Fruit fly (Drosophila melanogaster): Measurements from ENCODE around the gene sit.

Gene sit

DNA sequence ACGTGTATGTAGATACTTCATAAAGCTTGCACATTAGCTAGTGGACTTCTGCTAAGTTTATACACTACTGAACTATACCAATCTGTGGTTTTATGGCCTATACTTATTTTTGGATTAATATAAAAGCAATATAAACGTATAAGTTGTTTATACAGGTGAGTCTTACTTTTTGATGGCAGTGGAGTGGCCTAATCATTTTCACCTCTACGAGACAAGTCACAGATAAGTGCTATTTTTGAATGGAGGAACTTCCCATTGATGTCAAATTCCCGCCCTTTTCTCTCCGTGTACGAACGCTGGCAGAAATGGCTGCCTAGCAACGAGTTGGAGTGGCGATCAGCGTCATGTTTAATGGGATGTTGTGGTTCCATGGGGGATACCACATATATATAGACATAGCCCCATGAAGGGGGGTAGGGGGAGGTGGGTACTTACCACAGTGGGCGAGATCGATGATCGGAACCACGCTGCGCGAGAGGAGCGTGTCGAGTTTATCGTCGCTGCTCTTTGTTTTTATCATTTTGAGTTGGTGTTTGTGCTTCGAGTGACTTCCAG is 35.9 kb downstream of the sit start:
- no peak for TF ChIP-seq toe (GFP tag; optimal IDR thresholded peaks at IDR 0.05)
- no peak for TF ChIP-seq cnc (optimal IDR thresholded peaks at IDR 0.05)
- no peak for TF ChIP-seq CG14711 (tag; optimal IDR thresholded peaks at IDR 0.05)
- peak; percentile 2 for TF ChIP-seq CG33017 (tag; optimal IDR thresholded peaks at IDR 0.05)
- no peak for TF ChIP-seq bab1 (GFP tag; optimal IDR thresholded peaks at IDR 0.05)

DNA sequence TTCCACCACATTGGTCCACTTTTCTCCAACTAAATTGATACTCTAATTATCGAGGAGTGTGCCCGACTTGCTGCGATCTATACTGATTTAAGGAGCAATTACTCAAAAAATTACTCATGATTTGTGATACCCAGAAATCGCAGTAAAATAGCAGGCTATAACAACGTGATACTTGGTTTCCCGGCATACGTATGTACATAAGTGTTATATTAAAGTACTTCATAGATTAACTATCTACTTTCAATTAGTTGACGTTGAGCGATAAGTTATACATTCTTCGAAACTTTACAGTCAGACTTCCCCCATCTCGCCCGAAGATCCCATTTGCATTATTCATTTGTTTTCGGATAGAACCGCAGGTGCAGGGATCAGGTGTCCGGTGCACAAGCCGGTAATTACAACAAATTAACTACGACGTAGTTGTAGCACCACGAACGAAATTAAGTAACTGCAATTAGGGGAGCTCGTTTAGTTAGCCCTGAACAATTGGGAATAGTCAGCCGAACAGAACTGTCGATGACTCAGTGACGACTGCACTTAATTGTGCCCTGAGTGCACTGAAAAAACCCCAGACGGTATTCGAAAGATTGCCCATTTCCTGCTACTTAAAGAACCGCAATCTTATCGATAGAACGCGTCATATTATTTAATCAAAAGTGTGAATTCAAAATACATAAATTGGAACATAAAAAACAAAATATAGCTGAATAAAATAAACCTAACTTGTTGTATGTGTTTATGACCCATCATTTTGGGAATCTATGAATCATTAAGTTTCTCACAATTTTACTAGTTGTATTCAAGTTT is 36.6 kb downstream of the sit start:
- TF ChIP-seq CG12768 (GFP tag; optimal IDR thresholded peaks at IDR 0.05) (peak; percentile 22), ovo (GFP tag; optimal IDR thresholded peaks at IDR 0.05) (no peak), pad (GFP tag; optimal IDR thresholded peaks at IDR 0.05) (no peak), CG5204 (GFP tag; optimal IDR thresholded peaks at IDR 0.05) (peak; percentile 33), Crg-1 (GFP tag; optimal IDR thresholded peaks at IDR 0.05) (no peak), CG7045 (GFP tag; optimal IDR thresholded peaks at IDR 0.05) (no peak), CG14711 (tag; optimal IDR thresholded peaks at IDR 0.05) (no peak), Hr96 (GFP tag; optimal IDR thresholded peaks at IDR 0.05) (no peak), CG7101 (tag; optimal IDR thresholded peaks at IDR 0.05) (no peak), kay (GFP tag; ENCODE audit: borderline replicate concordance) (peak; percentile 92), tj (GFP tag; optimal IDR thresholded peaks at IDR 0.05) (no peak), cnc (optimal IDR thresholded peaks at IDR 0.05) (no peak), CG11617 (GFP tag; optimal IDR thresholded peaks at IDR 0.05) (peak; percentile 5), Clk (GFP tag; optimal IDR thresholded peaks at IDR 0.05) (no peak), Mnt (GFP tag; optimal IDR thresholded peaks at IDR 0.05) (no peak), cic (GFP tag; optimal IDR thresholded peaks at IDR 0.05) (peak; percentile 62), CG33017 (tag; optimal IDR thresholded peaks at IDR 0.05) (no peak), CG1620 (GFP tag; optimal IDR thresholded peaks at IDR 0.05) (no peak), toe (GFP tag; optimal IDR thresholded peaks at IDR 0.05) (no peak), bab1 (GFP tag; optimal IDR thresholded peaks at IDR 0.05) (no peak)

DNA sequence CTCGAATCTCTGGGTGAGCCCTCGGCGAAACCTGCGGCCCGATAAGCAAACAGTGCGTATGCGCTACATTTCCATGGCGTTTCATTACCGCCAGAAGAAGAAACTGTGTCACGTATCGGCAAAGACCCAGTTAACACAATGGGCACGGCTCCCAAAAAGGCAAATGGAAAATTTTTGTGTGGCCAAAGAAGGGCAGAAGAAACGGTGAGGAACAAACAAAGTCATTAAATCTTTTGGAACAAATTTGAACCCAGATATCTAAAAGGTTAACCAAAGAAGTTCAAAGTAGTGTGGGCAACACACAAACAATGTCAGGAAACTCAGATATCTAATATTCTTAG is 37.3 kb downstream of the sit start:
- no peak for TF ChIP-seq CG14711 (tag; optimal IDR thresholded peaks at IDR 0.05)
- no peak for TF ChIP-seq cic (GFP tag; optimal IDR thresholded peaks at IDR 0.05)

DNA sequence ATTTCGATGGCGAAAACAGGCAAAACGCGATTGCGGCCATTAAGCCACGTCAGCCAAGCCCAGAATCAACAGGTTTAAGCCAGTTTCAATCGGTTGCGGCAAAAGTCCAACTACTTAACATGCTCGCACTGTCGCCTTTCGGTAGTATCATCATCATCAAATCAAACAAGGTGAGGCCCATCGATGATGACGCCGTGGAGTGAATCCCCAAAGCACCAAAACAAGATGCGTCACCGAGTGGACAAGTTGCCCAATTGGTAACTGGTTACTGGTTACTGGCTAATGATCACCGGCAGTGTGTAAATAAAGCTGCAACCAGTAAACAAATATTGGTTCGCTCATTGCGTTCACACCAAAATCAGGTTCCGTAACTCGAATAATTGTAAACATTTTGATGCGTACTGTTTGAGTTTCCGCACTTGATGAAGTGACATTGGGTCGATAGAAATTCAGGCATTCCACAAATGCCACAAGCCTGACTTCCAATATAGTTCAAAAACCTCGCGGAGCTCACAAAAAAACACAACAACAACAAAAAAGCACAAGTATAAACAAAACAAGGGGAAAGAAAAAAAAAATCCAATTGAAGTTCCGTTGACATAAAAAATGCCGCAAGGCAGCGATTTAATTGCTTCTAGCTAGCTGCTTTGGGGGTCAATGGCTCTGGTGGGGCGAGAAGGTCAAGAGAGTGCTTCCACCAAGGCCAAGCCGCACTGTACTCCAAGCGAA is 37.9 kb downstream of the sit start:
- TF ChIP-seq ovo (GFP tag; optimal IDR thresholded peaks at IDR 0.05) (peak; percentile 13), tj (GFP tag; optimal IDR thresholded peaks at IDR 0.05) (no peak)

DNA sequence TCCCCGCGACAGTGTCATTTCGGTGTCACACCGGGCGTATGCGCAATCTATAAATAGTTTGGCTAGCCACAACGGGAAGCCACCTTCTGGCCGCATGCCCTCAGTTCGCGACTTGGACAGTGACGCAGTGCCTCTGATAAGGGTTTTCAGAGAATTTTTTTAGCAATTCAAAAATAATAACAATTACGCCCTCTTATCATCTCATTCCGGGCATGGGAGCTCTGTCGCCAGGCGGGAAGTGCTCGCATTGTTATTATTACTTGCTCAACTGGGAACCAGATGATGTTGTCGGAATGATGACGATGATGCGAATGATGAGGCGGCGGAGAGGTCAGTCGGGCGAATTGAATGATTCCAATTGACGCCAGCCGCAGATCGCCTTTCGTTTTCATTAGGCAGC is 39.5 kb downstream of the sit start:
- TF ChIP-seq kay (GFP tag; ENCODE audit: borderline replicate concordance) (no peak), CG5204 (GFP tag; optimal IDR thresholded peaks at IDR 0.05) (peak; percentile 35), cic (GFP tag; optimal IDR thresholded peaks at IDR 0.05) (peak; percentile 23)

DNA sequence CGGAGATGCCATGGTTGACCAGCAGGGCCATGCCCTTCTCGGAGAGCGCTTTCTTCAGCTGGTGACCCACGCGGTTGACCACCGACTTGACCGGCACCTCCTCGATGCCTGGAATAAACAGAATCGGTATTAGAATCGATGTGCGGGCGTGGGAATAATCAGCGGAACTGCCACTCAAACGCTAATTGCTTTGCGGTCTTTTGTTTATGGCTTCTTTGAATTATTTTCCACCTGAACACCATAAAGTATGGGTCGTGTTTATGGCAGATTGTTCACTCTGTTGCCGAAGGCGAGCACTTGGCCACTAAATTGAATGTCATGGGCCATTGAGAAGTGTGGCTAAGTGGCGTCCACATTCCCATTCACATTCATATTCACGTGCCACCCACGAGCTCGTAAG is 40.3 kb downstream of the sit start:
- TF ChIP-seq CG1620 (GFP tag; optimal IDR thresholded peaks at IDR 0.05) (no peak), CG5204 (GFP tag; optimal IDR thresholded peaks at IDR 0.05) (no peak), CG14711 (tag; optimal IDR thresholded peaks at IDR 0.05) (no peak), Hr96 (GFP tag; optimal IDR thresholded peaks at IDR 0.05) (no peak), CG7101 (tag; optimal IDR thresholded peaks at IDR 0.05) (no peak), ovo (GFP tag; optimal IDR thresholded peaks at IDR 0.05) (no peak), bab1 (GFP tag; optimal IDR thresholded peaks at IDR 0.05) (no peak), CG7045 (GFP tag; optimal IDR thresholded peaks at IDR 0.05) (no peak), Mnt (GFP tag; optimal IDR thresholded peaks at IDR 0.05) (no peak), CG11617 (GFP tag; optimal IDR thresholded peaks at IDR 0.05) (no peak), cnc (optimal IDR thresholded peaks at IDR 0.05) (no peak), pad (GFP tag; optimal IDR thresholded peaks at IDR 0.05) (no peak), Crg-1 (GFP tag; optimal IDR thresholded peaks at IDR 0.05) (no peak), CG12768 (GFP tag; optimal IDR thresholded peaks at IDR 0.05) (no peak)

DNA sequence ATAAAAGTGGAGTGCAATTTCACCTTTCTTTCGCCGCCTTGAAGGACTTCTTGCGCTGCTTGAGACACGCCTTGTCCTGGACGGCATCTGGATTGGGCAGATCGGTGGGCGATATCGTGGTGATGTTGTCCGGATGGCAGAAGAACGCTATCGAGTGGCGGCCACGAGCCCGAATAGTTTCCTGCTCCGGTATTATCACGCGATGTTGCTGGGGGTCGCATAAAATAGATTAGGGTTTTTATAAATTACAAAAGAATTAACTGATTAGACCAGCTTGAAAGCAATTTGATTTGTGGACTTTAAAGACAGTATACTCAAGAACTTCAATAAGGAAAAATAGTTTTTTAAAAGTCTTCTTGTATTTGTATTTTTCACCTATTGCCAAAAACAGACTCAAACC is 41.9 kb downstream of the sit start:
- TF ChIP-seq pad (GFP tag; optimal IDR thresholded peaks at IDR 0.05) = no peak
- no peak for TF ChIP-seq Clk (GFP tag; optimal IDR thresholded peaks at IDR 0.05)
- TF ChIP-seq CG14711 (tag; optimal IDR thresholded peaks at IDR 0.05) = no peak
- no peak for TF ChIP-seq Hr96 (GFP tag; optimal IDR thresholded peaks at IDR 0.05)
- TF ChIP-seq CG33017 (tag; optimal IDR thresholded peaks at IDR 0.05) = no peak
- no peak for TF ChIP-seq CG5204 (GFP tag; optimal IDR thresholded peaks at IDR 0.05)
- TF ChIP-seq Mnt (GFP tag; optimal IDR thresholded peaks at IDR 0.05) = no peak
- no peak for TF ChIP-seq CG1620 (GFP tag; optimal IDR thresholded peaks at IDR 0.05)
- TF ChIP-seq kay (GFP tag; ENCODE audit: borderline replicate concordance) = no peak
- no peak for TF ChIP-seq bab1 (GFP tag; optimal IDR thresholded peaks at IDR 0.05)
- no peak for TF ChIP-seq Crg-1 (GFP tag; optimal IDR thresholded peaks at IDR 0.05)

Measured in whole organism, adult.